Fruit fly (Drosophila melanogaster): ENCODE measurements around the gene Xrp1.

Xrp1 gene

dm6 chr3R:18916715-18917253, 2.0 kb downstream of the Xrp1 start (continued):
- peak; percentile 95 for TF ChIP-seq exex (tag; optimal IDR thresholded peaks at IDR 0.05)
- peak; percentile 17; the same call in 1 of the 2 replicates for TF ChIP-seq Adf1 (GFP tag; IDR thresholded peaks at IDR 0.05)
- TF ChIP-seq CG10543 (GFP tag; optimal IDR thresholded peaks at IDR 0.05), result peak; percentile 86
- peak; percentile 93 for TF ChIP-seq sug (tag; optimal IDR thresholded peaks at IDR 0.05)
- TF ChIP-seq Oaz (GFP tag; IDR thresholded peaks at IDR 0.05), result no peak
- TF ChIP-seq crol (GFP tag; IDR thresholded peaks at IDR 0.05), result peak; percentile 46; the same call in 1 of the 2 replicates

- TF ChIP-seq CG15269 (tag; optimal IDR thresholded peaks at IDR 0.05) (peak; percentile 16), CG1024 (GFP tag; IDR thresholded peaks at IDR 0.05) (no peak), CG6683 (GFP tag; optimal IDR thresholded peaks at IDR 0.05) (no peak), Bgb (GFP tag; IDR thresholded peaks at IDR 0.05; ENCODE audit: partially characterized antibody) (peak; percentile 57; the same call in 1 of the 2 replicates), CG8388 (GFP tag; optimal IDR thresholded peaks at IDR 0.05) (no peak), Ptx1 (GFP tag; IDR thresholded peaks at IDR 0.05) (no peak), CG3163 (GFP tag; optimal IDR thresholded peaks at IDR 0.05) (peak; percentile 45), Drgx (GFP tag; IDR thresholded peaks at IDR 0.05) (peak; percentile 16; the same call in 1 of the 2 replicates), wdn (GFP tag; IDR thresholded peaks at IDR 0.05) (peak; percentile 37; the same call in 1 of the 2 replicates), CG13296 (GFP tag; optimal IDR thresholded peaks at IDR 0.05) (peak; percentile 34), ATbp (GFP tag; optimal IDR thresholded peaks at IDR 0.05) (no peak), rib (GFP tag; IDR thresholded peaks at IDR 0.05) (peak; percentile 56; the same call in 1 of the 2 replicates), CG15514 (GFP tag; optimal IDR thresholded peaks at IDR 0.05) (peak; percentile 34), CG8944 (GFP tag; optimal IDR thresholded peaks at IDR 0.05) (no peak), vfl (GFP tag; optimal IDR thresholded peaks at IDR 0.05) (no peak), NfI (GFP tag; optimal IDR thresholded peaks at IDR 0.05) (no peak), lola (GFP tag; optimal IDR thresholded peaks at IDR 0.05) (no peak), eve (GFP tag; optimal IDR thresholded peaks at IDR 0.05) (peak in 1 of 2 experiments; percentile 17), YL-1 (GFP tag; optimal IDR thresholded peaks at IDR 0.05) (peak; percentile 8), CG2678 (tag; optimal IDR thresholded peaks at IDR 0.05) (peak; percentile 11), CG17361 (GFP tag; IDR thresholded peaks at IDR 0.05) (0 out of 3 replicates have a peak, but pooled peaks have one; percentile 21), kah (GFP tag; optimal IDR thresholded peaks at IDR 0.05) (no peak), CG31224 (GFP tag; IDR thresholded peaks at IDR 0.05) (peak; percentile 89), CG32767 (GFP tag; IDR thresholded peaks at IDR 0.05) (peak; percentile 87; the same call in 1 of the 2 replicates), insv (GFP tag; optimal IDR thresholded peaks at IDR 0.05) (no peak), fd102C (GFP tag; optimal IDR thresholded peaks at IDR 0.05) (no peak), dimm (GFP tag; IDR thresholded peaks at IDR 0.05) (no peak), CG34376 (GFP tag; optimal IDR thresholded peaks at IDR 0.05) (peak; percentile 88), mirr (GFP tag; optimal IDR thresholded peaks at IDR 0.05) (peak; percentile 49), CG12744 (GFP tag; optimal IDR thresholded peaks at IDR 0.05) (no peak), CG18619 (GFP tag; optimal IDR thresholded peaks at IDR 0.05) (no peak), az2 (GFP tag; optimal IDR thresholded peaks at IDR 0.05) (no peak), phol (tag; optimal IDR thresholded peaks at IDR 0.05) (peak; percentile 94), CG13123 (GFP tag; optimal IDR thresholded peaks at IDR 0.05) (no peak), chinmo (GFP tag; IDR thresholded peaks at IDR 0.05; ENCODE audit: partially characterized antibody) (peak; percentile 94), Sox102F (GFP tag; optimal IDR thresholded peaks at IDR 0.05) (no peak), pan (optimal IDR thresholded peaks at IDR 0.05) (no peak), pan (GFP tag; optimal IDR thresholded peaks at IDR 0.05 in 1 of 2, IDR thresholded peaks at IDR 0.05 in 1 of 2) (no peak), CG12071 (GFP tag; optimal IDR thresholded peaks at IDR 0.05) (no peak), Bdp1 (GFP tag; optimal IDR thresholded peaks at IDR 0.05) (no peak)
These were observed 3.5 kb downstream of the Xrp1 start for dm6 chr3R:18917976-18918871.

Data from whole organism, embryonic.